Worm (Caenorhabditis elegans) whole organism, L1 larva: ENCODE data around the gene F14B8.6.

Experiments
- ceh-82 ChIP-seq, 3 experiments: fragments of 150-350 bp in 1 of 3; sonication (generic microtip) in 2 of 3; optimal IDR thresholded peaks; 2 replicates each; lab custom pipeline; 2014 to 2017; ENCODE audit warnings: missing biosample characterization in 3 of 3, missing genetic modification characterization in 3 of 3
- ztf-11 ChIP-seq, 2 experiments: sonication (generic microtip); optimal IDR thresholded peaks; 2 replicates each; lab custom pipeline; 2016 to 2017; ENCODE audit warnings: missing genetic modification characterization in 2 of 2, missing biosample characterization in 1 of 2, missing compliant biosample characterization in 1 of 2

- TF ChIP-seq ceh-82 (tag; optimal IDR thresholded peaks at IDR 0.05; lab: Kevin White, UChicago) (no peak), ztf-11 (tag; optimal IDR thresholded peaks at IDR 0.05; lab: Kevin White, UChicago) (no peak)
Measured at ce11 chrX:6889374-6889773, 42.9 kb downstream of the F14B8.6 start, which contains the start of gene unc-6.
